Fruit fly (Drosophila melanogaster): ENCODE data around the gene Fancm.

- TF ChIP-seq CG10543 (GFP tag; optimal IDR thresholded peaks at IDR 0.05) (no peak), dysf (GFP tag; IDR thresholded peaks at IDR 0.05) (no peak), CG31388 (GFP tag; optimal IDR thresholded peaks at IDR 0.05) (no peak)
Observed at dm6 chr3R:21521780-21522179, 39.7 kb downstream of the Fancm start.

Data from whole organism, embryonic.